Worm (Caenorhabditis elegans): Measurements from ENCODE around the gene npr-39.

The npr-39 gene

DNA sequence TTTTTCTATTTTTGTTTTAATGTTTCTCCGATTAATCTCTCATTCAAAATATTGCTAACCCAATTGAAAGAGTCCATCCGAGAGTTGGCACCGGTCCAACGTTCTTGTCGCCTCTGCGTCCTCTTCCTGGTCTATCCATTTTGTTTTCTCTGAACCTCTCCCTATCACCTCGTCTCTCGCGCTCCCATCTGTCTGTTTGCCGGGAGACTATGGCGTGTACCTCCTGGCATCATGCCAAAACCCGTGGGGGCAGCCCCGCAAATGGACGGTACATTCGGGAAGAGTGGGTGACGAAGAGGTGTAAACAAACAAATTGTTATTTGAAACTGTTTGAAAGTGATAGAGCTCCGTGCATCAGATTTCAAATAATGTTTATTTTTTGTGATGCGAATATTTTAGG is 30.6 kb upstream of the npr-39 start, which contains the start of gene T06E8.2 (continued):
- TF ChIP-seq hlh-30 (tag; optimal IDR thresholded peaks at IDR 0.05; ENCODE audit: insufficient read depth) (peak; percentile 82), saeg-2 (GFP tag; IDR thresholded peaks at IDR 0.05) (0 out of 2 replicates have a peak, but pooled peaks have one; percentile 53), snpc-4 (tag; optimal IDR thresholded peaks at IDR 0.05) (no peak)

ce11 chrV:10037040-10037439 is 29.8 kb upstream of the npr-39 start, which contains the start of gene F57A8.1:
TSS of gene F57A8.1 (plus strand) at chrV:10037340.
- TF ChIP-seq hlh-11 (tag; optimal IDR thresholded peaks at IDR 0.05) (no peak), ztf-7 (tag; optimal IDR thresholded peaks at IDR 0.05) (no peak), nhr-6 (tag; optimal IDR thresholded peaks at IDR 0.05) (no peak), unc-39 (tag; optimal IDR thresholded peaks at IDR 0.05) (no peak), T26A8.4 (GFP tag; IDR thresholded peaks at IDR 0.05) (no peak), jun-1 (tag; optimal IDR thresholded peaks at IDR 0.05) (no peak), hmg-1.1 (GFP tag; IDR thresholded peaks at IDR 0.05) (no peak), duxl-1 (tag; optimal IDR thresholded peaks at IDR 0.05; ENCODE audit: poor library complexity) (no peak), nhr-41 (GFP tag; IDR thresholded peaks at IDR 0.05) (no peak), snpc-1.2 (GFP tag; IDR thresholded peaks at IDR 0.05) (no peak), vab-7 (GFP tag; IDR thresholded peaks at IDR 0.05) (no peak), lin-1 (GFP tag; IDR thresholded peaks at IDR 0.05) (no peak), dve-1 (tag; optimal IDR thresholded peaks at IDR 0.05; ENCODE audit: insufficient read depth) (no peak), lin-13 (GFP tag; optimal IDR thresholded peaks at IDR 0.05) (no peak), nhr-237 (tag; optimal IDR thresholded peaks at IDR 0.05) (no peak), ceh-62 (tag; optimal IDR thresholded peaks at IDR 0.05) (no peak), tag-97 (GFP tag; IDR thresholded peaks at IDR 0.05) (no peak)

DNA sequence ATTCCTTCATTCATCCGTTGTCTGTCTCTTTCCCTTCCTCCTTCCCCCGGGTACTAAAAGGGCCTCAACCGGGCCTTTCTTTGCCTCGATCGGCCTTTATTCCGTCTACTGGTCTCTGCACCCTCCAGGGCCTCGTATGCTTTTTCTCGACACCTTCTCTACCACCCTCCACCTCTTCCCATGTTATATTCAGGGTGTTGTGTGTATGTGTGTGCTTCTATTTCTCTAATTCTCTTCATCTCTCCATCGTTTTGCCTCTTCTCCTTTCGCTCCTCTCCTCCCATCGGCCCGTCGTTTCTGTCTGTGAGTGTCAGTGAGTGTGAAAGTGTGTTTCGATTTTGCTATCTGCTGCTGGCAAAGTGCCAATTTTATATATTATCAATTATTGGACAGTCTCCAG is 27.0 kb upstream of the npr-39 start:
- TF ChIP-seq mxl-3 (GFP tag; optimal IDR thresholded peaks at IDR 0.05) (peak; percentile 68), ztf-11 (tag; optimal IDR thresholded peaks at IDR 0.05) (no peak), T26A8.4 (GFP tag; IDR thresholded peaks at IDR 0.05) (peak; percentile 45; the same call in 1 of the 2 replicates), snpc-4 (tag; optimal IDR thresholded peaks at IDR 0.05) (no peak), Y75B8A.6 (GFP tag; IDR thresholded peaks at IDR 0.05) (no peak), nhr-48 (tag; optimal IDR thresholded peaks at IDR 0.05) (peak; percentile 59), madf-5 (GFP tag; IDR thresholded peaks at IDR 0.05) (no peak), egl-43 (GFP tag; IDR thresholded peaks at IDR 0.05) (no peak), ztf-7 (tag; optimal IDR thresholded peaks at IDR 0.05) (peak; percentile 31), nhr-111 (GFP tag; optimal IDR thresholded peaks at IDR 0.05) (no peak), ZK337.2 (GFP tag; IDR thresholded peaks at IDR 0.05) (no peak), nhr-41 (GFP tag; IDR thresholded peaks at IDR 0.05) (no peak), ceh-82 (tag; optimal IDR thresholded peaks at IDR 0.05) (no peak), lin-1 (GFP tag; IDR thresholded peaks at IDR 0.05) (no peak), nhr-11 (tag; optimal IDR thresholded peaks at IDR 0.05) (no peak), nhr-28 (tag; optimal IDR thresholded peaks at IDR 0.05) (peak; percentile 90), lin-38 (GFP tag; IDR thresholded peaks at IDR 0.05) (no peak; the same call in 1 of the 2 replicates), nhr-237 (tag; optimal IDR thresholded peaks at IDR 0.05) (no peak), jun-1 (tag; optimal IDR thresholded peaks at IDR 0.05) (peak; percentile 55), ctbp-1 (GFP tag; IDR thresholded peaks at IDR 0.05) (peak; percentile 60; the same call in 1 of the 2 replicates), ZK546.5 (tag; optimal IDR thresholded peaks at IDR 0.05) (no peak), nhr-102 (tag; optimal IDR thresholded peaks at IDR 0.05) (peak; percentile 54), lim-7 (GFP tag; IDR thresholded peaks at IDR 0.05) (no peak), mdl-1 (tag; optimal IDR thresholded peaks at IDR 0.05) (peak; percentile 24 to 79), nhr-77 (tag; optimal IDR thresholded peaks at IDR 0.05) (peak; percentile 65), zfp-3 (GFP tag; conservative IDR thresholded peaks at IDR 0.05) (no peak), nhr-6 (tag; optimal IDR thresholded peaks at IDR 0.05) (peak; percentile 70), dmd-6 (GFP tag; IDR thresholded peaks at IDR 0.05) (peak; percentile 88), mxl-2 (GFP tag; conservative IDR thresholded peaks at IDR 0.05) (no peak), ces-1 (GFP tag; optimal IDR thresholded peaks at IDR 0.05) (no peak), ceh-20 (GFP tag; IDR thresholded peaks at IDR 0.05) (peak; percentile 56; the same call in 1 of the 2 replicates), cey-2 (tag; optimal IDR thresholded peaks at IDR 0.05; ENCODE audit: borderline replicate concordance, insufficient read depth) (no peak), daf-19 (GFP tag; conservative IDR thresholded peaks at IDR 0.05) (no peak), F26F4.8 (GFP tag; conservative IDR thresholded peaks at IDR 0.05) (no peak), dmd-9 (GFP tag; IDR thresholded peaks at IDR 0.05) (no peak)

Data from whole organism, L4 larva.